Fruit fly (Drosophila melanogaster) whole organism, pupa: ENCODE measurements around the gene CG2201.
A peak's percentile ranks its signal among the peaks of the same experiment; 100 is the strongest.

Experiments used
- CG10348 ChIP-seq: fragments of 200-800 bp; sonication (Bioruptor generic); IDR thresholded peaks from 2 replicates; pipeline ENCODE4 v1.3.6; 2022; ENCODE audit warnings: missing biosample characterization, missing genetic modification characterization
- CG12605 ChIP-seq: fragments of 200-800 bp; sonication (Bioruptor generic); IDR thresholded peaks from 2 replicates; pipeline ENCODE4 v1.3.6; 2022; ENCODE audit warnings: missing biosample characterization, missing genetic modification characterization
- CG13204 ChIP-seq: fragments of 200-800 bp; sonication (Bioruptor generic); optimal IDR thresholded peaks from 2 replicates; lab custom pipeline; 2018; ENCODE audit warnings: missing biosample characterization, mild to moderate bottlenecking, missing genetic modification characterization, moderate library complexity
- CG14655 ChIP-seq: fragments of 200-800 bp; sonication (Bioruptor generic); optimal IDR thresholded peaks from 3 replicates; lab custom pipeline; 2017; ENCODE audit warnings: mild to moderate bottlenecking, missing biosample characterization, missing genetic modification reagents, missing genetic modification characterization
- CG15710 ChIP-seq: fragments of 200-800 bp; sonication (Bioruptor generic); optimal IDR thresholded peaks from 2 replicates; lab custom pipeline; 2018; ENCODE audit warnings: missing biosample characterization, mild to moderate bottlenecking, missing genetic modification characterization, moderate library complexity
- CG17806 ChIP-seq: fragments of 200-800 bp; sonication (Bioruptor generic); optimal IDR thresholded peaks from 2 replicates; lab custom pipeline; 2018; ENCODE audit warnings: missing biosample characterization, mild to moderate bottlenecking, missing genetic modification characterization, moderate library complexity
- CG32121 ChIP-seq: fragments of 200-800 bp; sonication (Bioruptor generic); IDR thresholded peaks from 2 replicates; pipeline ENCODE4 v1.3.6; 2022; ENCODE audit warnings: missing biosample characterization, missing genetic modification characterization
- CG34367 ChIP-seq: fragments of 200-800 bp; sonication (Bioruptor generic); optimal IDR thresholded peaks from 2 replicates; lab custom pipeline; 2018; ENCODE audit warnings: missing biosample characterization, mild to moderate bottlenecking, missing genetic modification characterization
- CG4496 ChIP-seq: fragments of 200-800 bp; sonication (Bioruptor generic); IDR thresholded peaks from 3 replicates; pipeline ENCODE4 v1.3.6; 2022; ENCODE audit warnings: missing biosample characterization, missing genetic modification characterization
- CG8159 ChIP-seq: fragments of 200-800 bp; sonication (Bioruptor generic); optimal IDR thresholded peaks from 3 replicates; lab custom pipeline; 2018; ENCODE audit warnings: missing biosample characterization, mild to moderate bottlenecking, missing genetic modification characterization, moderate library complexity
- CG8301 ChIP-seq: fragments of 200-800 bp; sonication (Bioruptor generic); optimal IDR thresholded peaks from 2 replicates; lab custom pipeline; 2018; ENCODE audit warnings: missing biosample characterization, mild to moderate bottlenecking, missing genetic modification characterization
- CG9948 ChIP-seq: fragments of 200-800 bp; sonication (Bioruptor generic); optimal IDR thresholded peaks from 2 replicates; lab custom pipeline; 2018; ENCODE audit warnings: missing biosample characterization, mild to moderate bottlenecking, missing genetic modification characterization, moderate library complexity
- D1 ChIP-seq: fragments of 200-800 bp; sonication (Bioruptor generic); optimal IDR thresholded peaks from 2 replicates; lab custom pipeline; 2018; ENCODE audit warnings: missing biosample characterization, mild to moderate bottlenecking, missing genetic modification characterization, moderate library complexity
- EcR ChIP-seq: fragments of 200-800 bp; sonication (Bioruptor generic); optimal IDR thresholded peaks from 3 replicates; lab custom pipeline; 2019; ENCODE audit warnings: missing biosample characterization, missing genetic modification characterization, mild to moderate bottlenecking, moderate library complexity, missing genetic modification reagents
- Ets98B ChIP-seq: fragments of 200-800 bp; sonication (Bioruptor generic); IDR thresholded peaks from 2 replicates; pipeline ENCODE4 v1.3.6; 2022; ENCODE audit warnings: missing biosample characterization, missing genetic modification characterization
- Pif1A ChIP-seq: fragments of 200-800 bp; sonication (Bioruptor generic); optimal IDR thresholded peaks from 3 replicates; lab custom pipeline; 2016; ENCODE audit warnings: missing biosample characterization, missing genetic modification characterization
- Pif1B ChIP-seq: fragments of 200-800 bp; sonication (Bioruptor generic); optimal IDR thresholded peaks from 3 replicates; lab custom pipeline; 2016; ENCODE audit warnings: missing biosample characterization, missing genetic modification characterization
- Snoo ChIP-seq: fragments of 200-800 bp; sonication (Bioruptor generic); optimal IDR thresholded peaks from 3 replicates; lab custom pipeline; 2017; ENCODE audit warnings: missing biosample characterization, mild to moderate bottlenecking, missing genetic modification characterization, inconsistent platforms
- fd96Ca ChIP-seq: fragments of 200-800 bp; sonication (Bioruptor generic); IDR thresholded peaks from 3 replicates; pipeline ENCODE4 v1.3.6; 2022; ENCODE audit warnings: missing biosample characterization, missing genetic modification characterization
- gl ChIP-seq: fragments of 200-800 bp; sonication (Bioruptor generic); optimal IDR thresholded peaks from 2 replicates; lab custom pipeline; 2018; ENCODE audit warnings: missing biosample characterization, mild to moderate bottlenecking, missing genetic modification characterization
- rn ChIP-seq: fragments of 200-800 bp; sonication (Bioruptor generic); IDR thresholded peaks from 2 replicates; pipeline ENCODE4 v1.3.6; 2022; ENCODE audit warnings: missing biosample characterization, missing genetic modification characterization

Gene CG2201

DNA sequence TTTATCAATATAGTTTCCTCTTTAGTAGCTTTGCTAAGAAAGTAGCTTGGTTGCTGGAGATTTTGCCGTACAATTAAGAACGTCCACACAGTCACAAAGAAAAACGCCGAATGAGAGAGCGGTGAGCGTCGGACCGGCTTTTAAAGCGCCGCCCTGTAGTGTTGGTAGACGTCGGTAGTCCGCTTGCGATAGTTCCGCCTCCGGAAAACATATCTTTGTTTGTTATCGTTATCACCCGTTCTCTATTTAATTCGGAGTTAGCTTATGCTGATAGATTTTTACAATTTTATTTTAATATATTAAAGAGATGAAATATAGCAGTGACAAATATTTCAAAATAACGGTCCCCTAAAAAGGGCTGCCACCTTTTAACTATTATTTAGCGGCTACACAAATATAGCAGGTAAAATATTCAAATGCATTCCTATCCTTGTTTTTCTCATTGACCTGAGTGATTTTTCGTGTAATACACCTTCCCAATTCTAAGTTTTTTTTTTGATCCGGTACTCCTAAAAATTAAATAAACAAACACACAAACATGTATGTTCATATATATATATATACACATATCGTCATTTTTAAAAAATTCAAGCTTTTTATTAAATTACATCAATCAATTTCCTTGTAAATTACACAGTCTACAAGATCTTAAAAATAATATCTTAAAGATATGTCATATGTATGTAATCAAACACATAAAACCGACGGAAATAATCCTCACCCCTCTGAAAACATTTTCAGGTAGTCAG, 6.1 kb upstream of the CG2201 start, which contains the start of gene Df31:
Gene Df31 (minus strand): TSS at position 119 of the 749 bp plus-strand sequence.
- TF ChIP-seq CG12605 (GFP tag; lab: Robert Waterston, UW) (no peak), Pif1B (GFP tag; lab: Kevin White, UChicago) (peak; percentile 38), CG34367 (peak; percentile 28), CG9948 (peak; percentile 0), Ets98B (GFP tag; lab: Robert Waterston, UW) (no peak; the same call in 1 of the 2 replicates), CG8301 (no peak), CG14655 (GFP tag; lab: Kevin White, UChicago) (peak; percentile 37), CG8159 (tag; lab: Kevin White, UChicago) (peak; percentile 12), Snoo (tag; lab: Kevin White, UChicago) (peak; percentile 48), gl (tag; lab: Kevin White, UChicago) (no peak), CG17806 (tag; lab: Kevin White, UChicago) (peak; percentile 7), Pif1A (GFP tag; lab: Kevin White, UChicago) (peak; percentile 59), D1 (tag; lab: Kevin White, UChicago) (peak; percentile 62), rn (GFP tag; lab: Robert Waterston, UW) (no peak), CG4496 (GFP tag; lab: Robert Waterston, UW) (no peak; the same call in 1 of the 3 replicates), fd96Ca (GFP tag; lab: Robert Waterston, UW) (no peak), CG32121 (GFP tag; lab: Robert Waterston, UW) (peak; percentile 20; the same call in 1 of the 2 replicates), CG15710 (tag; lab: Kevin White, UChicago) (no peak), CG10348 (no peak), CG13204 (GFP tag; lab: Kevin White, UChicago) (no peak), EcR (GFP tag; lab: Kevin White, UChicago) (no peak)

DNA sequence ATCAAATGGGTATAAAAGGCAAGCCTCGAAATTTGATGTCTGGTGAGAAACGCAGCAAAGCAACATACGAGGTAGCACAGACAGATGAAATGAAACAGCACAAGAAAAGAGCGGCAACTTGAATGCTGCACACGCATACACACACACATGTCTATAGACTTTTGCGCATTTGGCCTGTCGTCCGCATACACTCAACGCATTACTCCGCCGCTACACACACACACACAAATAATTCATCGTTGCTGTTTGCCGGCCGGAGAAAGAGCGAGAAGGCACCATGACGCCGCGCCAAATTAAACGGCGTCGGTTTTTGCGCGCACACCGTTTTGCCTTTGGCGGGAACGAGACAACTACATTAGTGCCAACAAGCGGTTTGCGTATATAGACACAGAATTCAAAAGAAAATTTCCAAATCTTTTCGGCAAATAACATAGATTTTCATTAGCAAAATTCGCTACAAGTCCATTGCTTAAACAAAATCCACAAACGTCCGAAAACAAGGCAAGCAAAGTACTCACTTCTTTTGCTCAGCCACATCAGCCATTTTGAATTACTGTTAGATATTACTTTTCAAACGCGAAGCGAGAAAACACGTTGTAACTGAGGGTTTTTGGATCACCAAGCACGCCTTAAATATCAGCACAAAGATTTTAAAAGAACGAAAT, 5.4 kb upstream of the CG2201 start:
- TF ChIP-seq gl (tag; lab: Kevin White, UChicago) = no peak
- TF ChIP-seq CG32121 (GFP tag; lab: Robert Waterston, UW) = peak; percentile 26; the same call in 1 of the 2 replicates
- no peak for TF ChIP-seq fd96Ca (GFP tag; lab: Robert Waterston, UW)
- TF ChIP-seq CG8301 = no peak
- no peak for TF ChIP-seq CG15710 (tag; lab: Kevin White, UChicago)
- TF ChIP-seq D1 (tag; lab: Kevin White, UChicago) = no peak
- no peak for TF ChIP-seq CG10348
- peak; percentile 31 for TF ChIP-seq CG13204 (GFP tag; lab: Kevin White, UChicago)
- no peak for TF ChIP-seq CG34367
- no peak for TF ChIP-seq Snoo (tag; lab: Kevin White, UChicago)
- TF ChIP-seq Ets98B (GFP tag; lab: Robert Waterston, UW) = peak; percentile 48
- TF ChIP-seq EcR (GFP tag; lab: Kevin White, UChicago) = no peak
- no peak for TF ChIP-seq CG14655 (GFP tag; lab: Kevin White, UChicago)
- TF ChIP-seq Pif1B (GFP tag; lab: Kevin White, UChicago) = no peak
- no peak for TF ChIP-seq CG9948
- no peak for TF ChIP-seq CG8159 (tag; lab: Kevin White, UChicago)
- TF ChIP-seq CG12605 (GFP tag; lab: Robert Waterston, UW) = no peak
- TF ChIP-seq CG4496 (GFP tag; lab: Robert Waterston, UW) = 0 out of 3 replicates have a peak, but pooled peaks have one; percentile 24

- TF ChIP-seq CG4496 (GFP tag; lab: Robert Waterston, UW) = peak; percentile 59; the same call in 1 of the 3 replicates
- TF ChIP-seq CG14655 (GFP tag; lab: Kevin White, UChicago) = no peak
- TF ChIP-seq CG15710 (tag; lab: Kevin White, UChicago) = no peak
- TF ChIP-seq CG8301 = no peak
- peak; percentile 31; the same call in 1 of the 2 replicates for TF ChIP-seq CG12605 (GFP tag; lab: Robert Waterston, UW)
- peak; percentile 51 for TF ChIP-seq EcR (GFP tag; lab: Kevin White, UChicago)
- TF ChIP-seq CG34367 = peak; percentile 16
These were observed 4.7 kb upstream of the CG2201 start for dm6 chr2L:21628533-21628932.

DNA sequence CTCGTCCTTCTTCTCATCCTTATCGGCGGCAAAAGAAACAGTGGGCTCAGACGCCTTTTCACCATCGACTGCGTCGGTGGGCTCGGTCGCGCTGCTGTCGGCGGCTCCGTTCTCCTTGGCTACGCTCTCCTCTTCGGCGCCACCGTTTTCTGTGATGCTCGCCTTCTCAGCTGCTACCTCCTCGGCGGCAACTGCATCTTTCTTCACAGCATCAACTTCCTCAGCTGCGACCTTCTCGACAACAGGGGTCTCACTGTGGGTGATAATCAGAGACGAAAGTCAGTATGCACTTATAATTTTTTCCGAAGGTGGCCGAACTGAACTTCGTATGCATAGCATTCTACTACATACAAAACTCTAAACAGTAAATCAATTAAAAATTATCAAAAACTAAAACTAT, 4.1 kb upstream of the CG2201 start:
- TF ChIP-seq CG10348 = no peak
- no peak for TF ChIP-seq gl (tag; lab: Kevin White, UChicago)
- TF ChIP-seq fd96Ca (GFP tag; lab: Robert Waterston, UW) = no peak
- no peak for TF ChIP-seq rn (GFP tag; lab: Robert Waterston, UW)
- TF ChIP-seq CG15710 (tag; lab: Kevin White, UChicago) = no peak
- no peak for TF ChIP-seq CG9948
- TF ChIP-seq EcR (GFP tag; lab: Kevin White, UChicago) = no peak
- no peak for TF ChIP-seq CG17806 (tag; lab: Kevin White, UChicago)
- no peak for TF ChIP-seq Pif1A (GFP tag; lab: Kevin White, UChicago)
- no peak for TF ChIP-seq CG8301
- TF ChIP-seq D1 (tag; lab: Kevin White, UChicago) = no peak

DNA sequence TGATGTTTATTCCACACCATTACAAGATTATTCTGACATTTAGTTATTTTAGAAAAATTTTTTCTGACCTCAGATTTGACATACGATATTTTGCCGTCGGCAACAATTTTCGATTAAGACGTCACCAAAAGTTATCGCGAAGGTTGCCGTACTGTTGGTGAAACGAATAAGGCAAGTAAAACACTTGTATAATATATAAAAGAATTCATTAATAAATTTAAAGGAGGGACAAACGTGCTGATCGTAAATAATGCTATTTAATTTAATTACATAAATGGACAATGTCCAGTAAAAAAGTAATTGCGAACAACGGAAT, 550 bp upstream of the CG2201 start:
- TF ChIP-seq D1 (tag; lab: Kevin White, UChicago) (peak; percentile 65), Snoo (tag; lab: Kevin White, UChicago) (no peak), CG15710 (tag; lab: Kevin White, UChicago) (no peak), gl (tag; lab: Kevin White, UChicago) (no peak)
- TF ChIP-seq, all 21 proteins: peak for 1
